Worm (Caenorhabditis elegans): ENCODE results near the gene T06E6.10.
A peak's percentile ranks its signal among the peaks of the same experiment; 100 is the strongest.

Gene T06E6.10

ce11 chrV:15454322-15454721, 36.4 kb downstream of the T06E6.10 start:
- 0 out of 2 replicates have a peak, but pooled peaks have one; percentile 26 for TF ChIP-seq nhr-42 (GFP tag; IDR thresholded peaks at IDR 0.05)
- TF ChIP-seq ceh-82 (tag; optimal IDR thresholded peaks at IDR 0.05) = no peak
- peak; percentile 26; the same call in 1 of the 2 replicates for TF ChIP-seq mdt-29 (GFP tag; IDR thresholded peaks at IDR 0.05)
- no peak for TF ChIP-seq ceh-32 (tag; optimal IDR thresholded peaks at IDR 0.05; ENCODE audit: poor library complexity)
- no peak for TF ChIP-seq spr-1 (tag; optimal IDR thresholded peaks at IDR 0.05)
- TF ChIP-seq zfp-3 (GFP tag; conservative IDR thresholded peaks at IDR 0.05) = no peak
- TF ChIP-seq mes-2 (tag; optimal IDR thresholded peaks at IDR 0.05; ENCODE audit: poor library complexity, severe bottlenecking) = peak; percentile 45
- TF ChIP-seq dve-1 (tag; optimal IDR thresholded peaks at IDR 0.05; ENCODE audit: insufficient read depth) = no peak
- TF ChIP-seq dmd-8 (GFP tag; IDR thresholded peaks at IDR 0.05) = peak; percentile 87
- peak; percentile 57; the same call in 1 of the 2 replicates for TF ChIP-seq Y75B8A.6 (GFP tag; IDR thresholded peaks at IDR 0.05)
- peak; percentile 73 for TF ChIP-seq snpc-1.2 (GFP tag; IDR thresholded peaks at IDR 0.05)
- TF ChIP-seq ztf-7 (tag; optimal IDR thresholded peaks at IDR 0.05) = no peak
- TF ChIP-seq gei-8 (GFP tag; optimal IDR thresholded peaks at IDR 0.05) = no peak
- no peak for TF ChIP-seq tra-1 (GFP tag; IDR thresholded peaks at IDR 0.05)
- TF ChIP-seq lin-1 (GFP tag; IDR thresholded peaks at IDR 0.05) = no peak
- TF ChIP-seq nhr-237 (tag; optimal IDR thresholded peaks at IDR 0.05) = no peak
- TF ChIP-seq egl-43 (GFP tag; IDR thresholded peaks at IDR 0.05) = peak; percentile 89; the same call in 1 of the 2 replicates
- no peak for TF ChIP-seq nhr-28 (tag; optimal IDR thresholded peaks at IDR 0.05)
- TF ChIP-seq ama-1 (optimal IDR thresholded peaks at IDR 0.05) = no peak
- TF ChIP-seq nhr-111 (GFP tag; optimal IDR thresholded peaks at IDR 0.05) = peak; percentile 39
- TF ChIP-seq Y48G9A.11 (GFP tag; IDR thresholded peaks at IDR 0.05) = 0 out of 2 replicates have a peak, but pooled peaks have one; percentile 34
- TF ChIP-seq D1046.2 (GFP tag; IDR thresholded peaks at IDR 0.05) = peak; percentile 53; the same call in 1 of the 2 replicates
- TF ChIP-seq lim-7 (GFP tag; IDR thresholded peaks at IDR 0.05) = peak; percentile 77
- no peak for TF ChIP-seq saeg-2 (GFP tag; IDR thresholded peaks at IDR 0.05)
- TF ChIP-seq vab-7 (GFP tag; IDR thresholded peaks at IDR 0.05) = 0 out of 2 replicates have a peak, but pooled peaks have one; percentile 49
- TF ChIP-seq aha-1 (tag) = no peak
- peak; percentile 69; the same call in 1 of the 2 replicates for TF ChIP-seq daf-19 (GFP tag; conservative IDR thresholded peaks at IDR 0.05)
- TF ChIP-seq rbr-2 (tag; optimal IDR thresholded peaks at IDR 0.05) = no peak
- no peak for TF ChIP-seq nhr-48 (tag; optimal IDR thresholded peaks at IDR 0.05)
- TF ChIP-seq madf-5 (GFP tag; IDR thresholded peaks at IDR 0.05) = peak in 1 of 2 experiments; percentile 65; a peak in 1 of 4 replicates
- TF ChIP-seq hlh-30 (tag; optimal IDR thresholded peaks at IDR 0.05; ENCODE audit: insufficient read depth) = no peak
- TF ChIP-seq arid-1 (GFP tag; conservative IDR thresholded peaks at IDR 0.05) = peak; percentile 75; the same call in 1 of the 2 replicates
- TF ChIP-seq dmd-6 (GFP tag; IDR thresholded peaks at IDR 0.05) = no peak
- no peak for TF ChIP-seq ceh-62 (tag; optimal IDR thresholded peaks at IDR 0.05)
- TF ChIP-seq daf-12 (tag; optimal IDR thresholded peaks at IDR 0.05) = no peak
- 0 out of 2 replicates have a peak, but pooled peaks have one; percentile 41 for TF ChIP-seq php-3 (GFP tag; IDR thresholded peaks at IDR 0.05)
- TF ChIP-seq jun-1 (tag; optimal IDR thresholded peaks at IDR 0.05) = no peak
- peak; percentile 48; the same call in 1 of the 2 replicates for TF ChIP-seq F44E2.7 (GFP tag; IDR thresholded peaks at IDR 0.05)
- TF ChIP-seq Y105C5A.15 (GFP tag; IDR thresholded peaks at IDR 0.05) = peak; percentile 82; the same call in 1 of the 2 replicates
- TF ChIP-seq lin-29 (GFP tag; IDR thresholded peaks at IDR 0.05) = no peak
- TF ChIP-seq daf-16 (GFP tag; optimal IDR thresholded peaks at IDR 0.05) = peak in 1 of 2 experiments; percentile 37
- no peak for TF ChIP-seq daf-16 (tag; optimal IDR thresholded peaks at IDR 0.05)
- no peak for TF ChIP-seq zag-1 (tag; optimal IDR thresholded peaks at IDR 0.05)
- TF ChIP-seq nhr-41 (GFP tag; IDR thresholded peaks at IDR 0.05) = no peak
- TF ChIP-seq nhr-76 (tag; optimal IDR thresholded peaks at IDR 0.05) = no peak
- no peak for TF ChIP-seq lin-13 (GFP tag; optimal IDR thresholded peaks at IDR 0.05)
- TF ChIP-seq lin-39 (tag; optimal IDR thresholded peaks at IDR 0.05) = no peak
- 0 out of 2 replicates have a peak, but pooled peaks have one; percentile 66 for TF ChIP-seq F26F4.8 (GFP tag; conservative IDR thresholded peaks at IDR 0.05)
- no peak for TF ChIP-seq fkh-10 (GFP tag; optimal IDR thresholded peaks at IDR 0.05)
- TF ChIP-seq nhr-10 (tag; optimal IDR thresholded peaks at IDR 0.05) = no peak
